Fruit fly (Drosophila melanogaster): ENCODE measurements around the gene Membrin.

Gene Membrin

dm6 chr3L:5355074-5355790 is 11.0 kb upstream of the Membrin start, which contains the start of gene CG46456 (continued):
- TF ChIP-seq Elba2 (GFP tag; optimal IDR thresholded peaks at IDR 0.05) (no peak), CG8478 (optimal IDR thresholded peaks at IDR 0.05) (no peak), en (GFP tag; optimal IDR thresholded peaks at IDR 0.05) (no peak), ato (GFP tag; IDR thresholded peaks at IDR 0.05; ENCODE audit: partially characterized antibody) (no peak), CG4707 (GFP tag; optimal IDR thresholded peaks at IDR 0.05) (peak; percentile 78), CG16779 (GFP tag; IDR thresholded peaks at IDR 0.05) (peak; percentile 74; the same call in 1 of the 2 replicates), CG14710 (tag; optimal IDR thresholded peaks at IDR 0.05) (peak; percentile 96), esg (GFP tag; conservative IDR thresholded peaks at IDR 0.05) (peak; percentile 84), ATbp (GFP tag; optimal IDR thresholded peaks at IDR 0.05) (peak; percentile 93), eyg (GFP tag; optimal IDR thresholded peaks at IDR 0.05) (peak; percentile 25), vvl (GFP tag; IDR thresholded peaks at IDR 0.05) (peak; percentile 97), CG10959 (GFP tag; IDR thresholded peaks at IDR 0.05) (peak; percentile 84), Sox100B (GFP tag; optimal IDR thresholded peaks at IDR 0.05) (peak; percentile 95), CG31441 (GFP tag; IDR thresholded peaks at IDR 0.05) (peak; percentile 99), eve (GFP tag; optimal IDR thresholded peaks at IDR 0.05) (no peak), otp (GFP tag; IDR thresholded peaks at IDR 0.05) (peak; percentile 76), grau (tag; optimal IDR thresholded peaks at IDR 0.05) (peak; percentile 97), jing (GFP tag; optimal IDR thresholded peaks at IDR 0.05) (peak; percentile 68), Camta (GFP tag; optimal IDR thresholded peaks at IDR 0.05) (peak; percentile 60), croc (GFP tag; conservative IDR thresholded peaks at IDR 0.05) (peak; percentile 85), NC2β (GFP tag; optimal IDR thresholded peaks at IDR 0.05) (peak; percentile 47), grn (GFP tag; optimal IDR thresholded peaks at IDR 0.05) (peak; percentile 36), tna (GFP tag; IDR thresholded peaks at IDR 0.05; ENCODE audit: partially characterized antibody) (peak; percentile 59; the same call in 1 of the 2 replicates), sima (GFP tag; optimal IDR thresholded peaks at IDR 0.05) (no peak), CG13775 (GFP tag; optimal IDR thresholded peaks at IDR 0.05) (peak; percentile 85), CG7963 (GFP tag; IDR thresholded peaks at IDR 0.05; ENCODE audit: partially characterized antibody) (no peak), CG12659 (GFP tag; optimal IDR thresholded peaks at IDR 0.05) (peak; percentile 95), CG13123 (GFP tag; optimal IDR thresholded peaks at IDR 0.05) (peak; percentile 70), CkIIα-i1 (GFP tag; IDR thresholded peaks at IDR 0.05) (no peak), gro (GFP tag; optimal IDR thresholded peaks at IDR 0.05) (no peak), CG34224 (GFP tag; IDR thresholded peaks at IDR 0.05; ENCODE audit: partially characterized antibody) (peak; percentile 80), CG17359 (tag; optimal IDR thresholded peaks at IDR 0.05) (peak; percentile 95), Chrac-16 (GFP tag; optimal IDR thresholded peaks at IDR 0.05) (peak; percentile 89), gcm (GFP tag; optimal IDR thresholded peaks at IDR 0.05) (peak; percentile 98), sr (GFP tag; IDR thresholded peaks at IDR 0.05) (no peak; the same call in 2 of the 3 replicates), Oaz (GFP tag; IDR thresholded peaks at IDR 0.05) (peak; percentile 82), corto (GFP tag; optimal IDR thresholded peaks at IDR 0.05) (peak; percentile 61), CG10147 (GFP tag; optimal IDR thresholded peaks at IDR 0.05) (peak; percentile 96), CG12104 (GFP tag; optimal IDR thresholded peaks at IDR 0.05) (peak; percentile 82), amos (GFP tag; IDR thresholded peaks at IDR 0.05; ENCODE audit: partially characterized antibody) (peak; percentile 20; the same call in 1 of the 2 replicates), CG6683 (GFP tag; optimal IDR thresholded peaks at IDR 0.05) (peak; percentile 93), danr (GFP tag; IDR thresholded peaks at IDR 0.05) (peak; percentile 81), ara (GFP tag; IDR thresholded peaks at IDR 0.05) (peak; percentile 91), CG33213 (GFP tag; optimal IDR thresholded peaks at IDR 0.05) (peak; percentile 40), CG1024 (GFP tag; IDR thresholded peaks at IDR 0.05) (peak; percentile 72), CG6654 (GFP tag; optimal IDR thresholded peaks at IDR 0.05) (peak; percentile 73), CG9797 (GFP tag; optimal IDR thresholded peaks at IDR 0.05) (peak; percentile 41), gem (tag; optimal IDR thresholded peaks at IDR 0.05) (peak; percentile 98), Spps (tag; optimal IDR thresholded peaks at IDR 0.05) (peak; percentile 96)

Measured in whole organism, embryonic.